Worm (Caenorhabditis elegans): Measurements from ENCODE around the gene clec-124.

clec-124 gene

ce11 chrII:3299457-3299856 is 50.0 kb downstream of the clec-124 start, which contains the start of gene btb-22:
TSS of gene btb-22 (plus strand) at chrII:3299757.
- TF ChIP-seq mep-1 (tag; optimal IDR thresholded peaks at IDR 0.05) = no peak
- TF ChIP-seq elt-3 (tag; optimal IDR thresholded peaks at IDR 0.05) = no peak
- no peak for TF ChIP-seq nhr-237 (tag; optimal IDR thresholded peaks at IDR 0.05)
- TF ChIP-seq nhr-12 (tag; optimal IDR thresholded peaks at IDR 0.05) = no peak

All from whole organism, mixed stage, embryonic.